Fruit fly (Drosophila melanogaster) whole organism, embryonic: ENCODE measurements around the gene Takl2.
A peak's percentile ranks its signal among the peaks of the same experiment; 100 is the strongest.

ENCODE experiments used
- ATbp ChIP-seq: fragments of 200-800 bp; sonication (Bioruptor generic); optimal IDR thresholded peaks from 2 replicates; lab custom pipeline; 2017; ENCODE audit warnings: missing biosample characterization, mild to moderate bottlenecking, missing genetic modification characterization, missing genetic modification reagents
- BtbVII ChIP-seq: fragments of 200-800 bp; sonication (Bioruptor generic); optimal IDR thresholded peaks from 3 replicates; lab custom pipeline; 2017; ENCODE audit warnings: missing biosample characterization, mild to moderate bottlenecking, missing genetic modification characterization
- CG11723 ChIP-seq: fragments of 200-800 bp; sonication (Bioruptor generic); optimal IDR thresholded peaks from 2 replicates; lab custom pipeline; 2017; ENCODE audit warnings: missing biosample characterization, mild to moderate bottlenecking, missing genetic modification characterization
- CG12104 ChIP-seq: fragments of 200-800 bp; sonication (Bioruptor generic); optimal IDR thresholded peaks from 3 replicates; lab custom pipeline; 2016; ENCODE audit warnings: missing biosample characterization, missing genetic modification characterization
- CG12769 ChIP-seq: fragments of 200-800 bp; sonication (Bioruptor generic); optimal IDR thresholded peaks from 2 replicates; lab custom pipeline; 2019; ENCODE audit warnings: missing biosample characterization, mild to moderate bottlenecking, missing genetic modification characterization, moderate library complexity
- CG1529 ChIP-seq: fragments of 200-800 bp; sonication (Bioruptor generic); optimal IDR thresholded peaks from 3 replicates; lab custom pipeline; 2018; ENCODE audit warnings: missing biosample characterization, missing genetic modification characterization
- CG2202 ChIP-seq: fragments of 200-800 bp; sonication (Bioruptor generic); optimal IDR thresholded peaks from 2 replicates; lab custom pipeline; 2018; ENCODE audit warnings: missing biosample characterization, mild to moderate bottlenecking, missing genetic modification characterization
- CG30020 ChIP-seq: fragments of 200-800 bp; optimal IDR thresholded peaks from 2 replicates; lab custom pipeline; 2019; ENCODE audit warnings: missing biosample characterization, mild to moderate bottlenecking, missing genetic modification characterization, moderate library complexity
- CG30403 ChIP-seq: fragments of 200-800 bp; sonication (Bioruptor generic); optimal IDR thresholded peaks from 3 replicates; lab custom pipeline; 2016; ENCODE audit warnings: missing biosample characterization, missing genetic modification characterization
- CG32767 ChIP-seq: fragments of 200-800 bp; sonication (Bioruptor generic); IDR thresholded peaks from 2 replicates; pipeline ENCODE4 v1.3.6; 2022; ENCODE audit warnings: missing biosample characterization, missing genetic modification characterization
- CG34224 ChIP-seq: fragments of 200-800 bp; sonication (Bioruptor generic); IDR thresholded peaks from 3 replicates; pipeline ENCODE4 v1.3.6; 2022; ENCODE audit warnings: missing biosample characterization, missing genetic modification characterization; ENCODE audit not compliant: partially characterized antibody
- CG3838 ChIP-seq: fragments of 200-800 bp; sonication (Bioruptor generic); optimal IDR thresholded peaks from 3 replicates; lab custom pipeline; 2016; ENCODE audit warnings: missing biosample characterization, missing genetic modification characterization
- CG4282 ChIP-seq: fragments of 200-800 bp; sonication (Bioruptor generic); optimal IDR thresholded peaks from 2 replicates; lab custom pipeline; 2016; ENCODE audit warnings: missing biosample characterization, missing genetic modification characterization
- CG4328 ChIP-seq: fragments of 200-800 bp; sonication (Bioruptor generic); optimal IDR thresholded peaks from 3 replicates; lab custom pipeline; 2017; ENCODE audit warnings: missing biosample characterization, missing genetic modification reagents, missing genetic modification characterization
- CG4730 ChIP-seq: fragments of 200-800 bp; sonication (Bioruptor generic); IDR thresholded peaks from 2 replicates; pipeline ENCODE4 v1.3.6; 2022; ENCODE audit warnings: missing biosample characterization, missing genetic modification characterization
- CG4820 ChIP-seq: fragments of 200-800 bp; sonication (Bioruptor generic); optimal IDR thresholded peaks from 3 replicates; lab custom pipeline; 2016; ENCODE audit warnings: missing biosample characterization, missing genetic modification characterization
- CG6654 ChIP-seq: fragments of 200-800 bp; sonication (Bioruptor generic); optimal IDR thresholded peaks from 2 replicates; lab custom pipeline; 2017; ENCODE audit warnings: missing biosample characterization, mild to moderate bottlenecking, missing genetic modification characterization
- CG7839 ChIP-seq: fragments of 200-800 bp; sonication (Bioruptor generic); optimal IDR thresholded peaks from 3 replicates; lab custom pipeline; 2018; ENCODE audit warnings: missing biosample characterization, mild to moderate bottlenecking, missing genetic modification characterization, moderate library complexity
- CG8944 ChIP-seq: fragments of 200-800 bp; sonication (Bioruptor generic); optimal IDR thresholded peaks from 3 replicates; lab custom pipeline; 2016; ENCODE audit warnings: missing biosample characterization, missing genetic modification characterization
- CG9727 ChIP-seq: fragments of 200-800 bp; sonication (Bioruptor generic); optimal IDR thresholded peaks from 3 replicates; lab custom pipeline; 2017; ENCODE audit warnings: missing biosample characterization, mild to moderate bottlenecking, missing genetic modification characterization
- CrebB ChIP-seq: fragments of 200-800 bp; sonication (Bioruptor generic); optimal IDR thresholded peaks from 3 replicates; lab custom pipeline; 2018; ENCODE audit warnings: missing biosample characterization, mild to moderate bottlenecking, missing genetic modification characterization
- Dad ChIP-seq: fragments of 200-800 bp; sonication (Bioruptor generic); optimal IDR thresholded peaks from 3 replicates; lab custom pipeline; 2016; ENCODE audit warnings: missing biosample characterization, missing genetic modification characterization
- Dref ChIP-seq: fragments of 200-800 bp; sonication (Bioruptor generic); IDR thresholded peaks from 2 replicates; pipeline ENCODE4 v1.3.6; 2022; ENCODE audit warnings: missing biosample characterization, missing genetic modification characterization
- Ets97D ChIP-seq: fragments of 200-800 bp; sonication (Bioruptor generic); optimal IDR thresholded peaks from 3 replicates; lab custom pipeline; 2016; ENCODE audit warnings: missing biosample characterization, missing genetic modification characterization
- HLH4C ChIP-seq: fragments of 200-800 bp; sonication (Bioruptor generic); IDR thresholded peaks from 3 replicates; pipeline ENCODE4 v1.3.6; 2022; ENCODE audit warnings: missing biosample characterization, missing genetic modification characterization; ENCODE audit not compliant: partially characterized antibody
- Hey ChIP-seq: fragments of 200-800 bp; sonication (Bioruptor generic); optimal IDR thresholded peaks from 3 replicates; lab custom pipeline; 2018; ENCODE audit warnings: missing biosample characterization, mild to moderate bottlenecking, missing genetic modification characterization
- Hsf ChIP-seq: fragments of 200-800 bp; sonication (Bioruptor generic); optimal IDR thresholded peaks from 3 replicates; lab custom pipeline; 2016; ENCODE audit warnings: missing biosample characterization, missing genetic modification characterization
- Meics ChIP-seq: fragments of 200-800 bp; sonication (Bioruptor generic); optimal IDR thresholded peaks from 2 replicates; lab custom pipeline; 2017; ENCODE audit warnings: missing biosample characterization, mild to moderate bottlenecking, missing genetic modification characterization
- Oli ChIP-seq: fragments of 200-800 bp; sonication (Bioruptor generic); optimal IDR thresholded peaks from 2 replicates; lab custom pipeline; 2018; ENCODE audit warnings: missing biosample characterization, mild to moderate bottlenecking, missing genetic modification characterization, moderate library complexity
- Opbp ChIP-seq: fragments of 200-800 bp; sonication (Bioruptor generic); IDR thresholded peaks from 3 replicates; pipeline ENCODE4 v1.3.6; 2022; ENCODE audit warnings: missing biosample characterization, missing genetic modification characterization; ENCODE audit not compliant: partially characterized antibody
- Ravus ChIP-seq: fragments of 200-800 bp; sonication (Bioruptor generic); IDR thresholded peaks from 2 replicates; pipeline ENCODE4 v1.3.6; 2022; ENCODE audit warnings: missing biosample characterization, missing genetic modification characterization
- Rx ChIP-seq: fragments of 200-800 bp; sonication (Bioruptor generic); IDR thresholded peaks from 2 replicates; pipeline ENCODE4 v1.3.6; 2022; ENCODE audit warnings: missing biosample characterization, missing genetic modification characterization
- aop ChIP-seq: fragments of 200-800 bp; sonication (Bioruptor generic); IDR thresholded peaks from 2 replicates; pipeline ENCODE4 v1.3.6; 2022; ENCODE audit warnings: missing biosample characterization, missing genetic modification characterization
- ato ChIP-seq: fragments of 200-800 bp; sonication (Bioruptor generic); IDR thresholded peaks from 2 replicates; pipeline ENCODE4 v1.3.6; 2022; ENCODE audit warnings: missing biosample characterization, missing genetic modification characterization; ENCODE audit not compliant: partially characterized antibody
- cad ChIP-seq: fragments of >200 bp; optimal IDR thresholded peaks from 2 replicates; lab custom pipeline; 2017; ENCODE audit warnings: missing biosample characterization, missing genetic modification characterization
- dimm ChIP-seq: fragments of 200-800 bp; sonication (Bioruptor generic); IDR thresholded peaks from 2 replicates; pipeline ENCODE4 v1.3.6; 2022; ENCODE audit warnings: missing biosample characterization, missing genetic modification characterization
- gce ChIP-seq: fragments of 200-800 bp; sonication (Bioruptor generic); IDR thresholded peaks from 3 replicates; pipeline ENCODE4 v1.3.6; 2022; ENCODE audit warnings: missing biosample characterization, missing genetic modification characterization
- gsb ChIP-seq: fragments of 200-800 bp; sonication (Bioruptor generic); IDR thresholded peaks from 2 replicates; pipeline ENCODE4 v1.3.6; 2022; ENCODE audit warnings: missing biosample characterization, missing genetic modification characterization
- gt ChIP-seq: fragments of 200-800 bp; sonication (Bioruptor generic); IDR thresholded peaks from 2 replicates; pipeline ENCODE4 v1.3.6; 2022; ENCODE audit warnings: missing biosample characterization, missing genetic modification characterization
- ham ChIP-seq: fragments of 200-800 bp; sonication (Bioruptor generic); IDR thresholded peaks from 2 replicates; pipeline ENCODE4 v1.3.6; 2022; ENCODE audit warnings: missing biosample characterization, missing genetic modification characterization
- insv ChIP-seq, 2 experiments: fragments of 200-800 bp; sonication (Bioruptor generic); optimal IDR thresholded peaks; 3 replicates each; lab custom pipeline; 2016 to 2018; ENCODE audit warnings: missing biosample characterization in 2 of 2, missing genetic modification characterization in 2 of 2
- jing ChIP-seq: fragments of 200-800 bp; sonication (Bioruptor generic); optimal IDR thresholded peaks from 2 replicates; lab custom pipeline; 2018; ENCODE audit warnings: missing biosample characterization, mild to moderate bottlenecking, missing genetic modification characterization
- kah ChIP-seq: fragments of 200-800 bp; sonication (Bioruptor generic); optimal IDR thresholded peaks from 2 replicates; lab custom pipeline; 2018; ENCODE audit warnings: missing biosample characterization, mild to moderate bottlenecking, missing genetic modification characterization
- ken ChIP-seq: fragments of 200-800 bp; sonication (Bioruptor generic); IDR thresholded peaks from 3 replicates; pipeline ENCODE4 v1.3.6; 2022; ENCODE audit warnings: missing biosample characterization, missing genetic modification characterization
- maf-S ChIP-seq: fragments of 200-800 bp; sonication (Bioruptor generic); optimal IDR thresholded peaks from 2 replicates; lab custom pipeline; 2016; ENCODE audit warnings: missing biosample characterization, missing genetic modification characterization
- org-1 ChIP-seq: fragments of 200-800 bp; sonication (Bioruptor generic); optimal IDR thresholded peaks from 2 replicates; lab custom pipeline; 2017; ENCODE audit warnings: missing biosample characterization, missing genetic modification characterization
- ranshi ChIP-seq: fragments of 200-800 bp; sonication (Bioruptor generic); IDR thresholded peaks from 2 replicates; pipeline ENCODE4 v1.3.6; 2022; ENCODE audit warnings: missing biosample characterization, missing genetic modification characterization
- sr ChIP-seq: fragments of 200-800 bp; sonication (Bioruptor generic); IDR thresholded peaks from 3 replicates; pipeline ENCODE4 v1.3.6; 2022; ENCODE audit warnings: missing biosample characterization, missing genetic modification characterization
- twi ChIP-seq: fragments of 200-800 bp; optimal IDR thresholded peaks from 2 replicates; lab custom pipeline; 2019; ENCODE audit warnings: missing biosample characterization, mild to moderate bottlenecking, missing genetic modification characterization, moderate library complexity
- zf30C ChIP-seq: fragments of 200-800 bp; sonication (Bioruptor generic); optimal IDR thresholded peaks from 3 replicates; lab custom pipeline; 2018; ENCODE audit warnings: missing biosample characterization, mild to moderate bottlenecking, missing genetic modification characterization

Takl2 gene

DNA sequence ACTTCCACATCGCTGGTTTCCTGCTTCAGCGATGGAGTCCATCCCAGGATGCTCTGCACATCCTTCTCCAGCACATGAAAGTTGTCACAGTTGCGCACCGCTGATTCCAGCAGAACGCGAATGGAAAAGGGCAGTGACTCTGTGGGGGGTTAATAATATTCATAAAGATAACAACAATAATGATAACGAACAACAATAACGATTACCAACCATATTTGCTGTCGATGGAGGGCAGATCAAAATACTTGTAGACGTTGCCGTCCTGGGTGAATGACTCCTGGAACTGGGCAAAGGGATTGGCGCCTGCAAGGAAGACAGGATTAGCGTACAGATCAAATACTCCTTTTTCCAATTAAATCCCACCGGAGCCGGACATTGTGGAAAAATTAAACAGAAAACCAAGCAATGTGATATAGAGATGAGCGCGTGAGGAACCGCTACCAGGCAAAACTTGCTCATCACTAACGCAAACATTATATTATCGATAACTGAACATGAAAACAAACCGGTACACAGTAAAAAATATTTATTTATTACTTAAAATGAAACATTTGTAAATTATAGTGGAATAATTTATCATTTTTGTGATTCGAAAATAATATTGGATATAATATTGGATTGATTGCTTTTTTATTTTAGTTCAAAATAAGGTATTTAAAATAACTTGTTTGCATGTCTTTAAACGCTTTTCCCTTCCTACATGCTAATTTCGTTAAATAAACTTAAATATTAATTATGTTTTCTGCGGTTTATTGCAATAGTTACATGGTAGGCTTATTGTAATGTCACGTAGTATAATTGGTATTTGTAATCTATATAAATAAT, 9.3 kb downstream of the Takl2 start, which contains the start of gene Irp-1A (continued):
- TF ChIP-seq CG30020 (peak; percentile 56), CG34224 (peak; percentile 86), Rx (GFP tag; lab: Robert Waterston, UW) (no peak), CG32767 (GFP tag; lab: Robert Waterston, UW) (peak; percentile 43), gce (GFP tag; lab: Robert Waterston, UW) (peak; percentile 65; the same call in 1 of the 3 replicates), Oli (tag; lab: Kevin White, UChicago) (peak; percentile 58), CG4282 (GFP tag; lab: Kevin White, UChicago) (no peak), CG6654 (GFP tag; lab: Kevin White, UChicago) (no peak), CrebB (tag; lab: Kevin White, UChicago) (peak; percentile 54), ATbp (GFP tag; lab: Kevin White, UChicago) (peak; percentile 21), CG1529 (GFP tag; lab: Kevin White, UChicago) (peak; percentile 9), CG11723 (GFP tag; lab: Kevin White, UChicago) (no peak), Ravus (GFP tag; lab: Robert Waterston, UW) (peak; percentile 2; the same call in 1 of the 2 replicates), CG12104 (peak; percentile 40), CG8944 (no peak), Dref (GFP tag; lab: Robert Waterston, UW) (peak; percentile 81), Ets97D (GFP tag; lab: Kevin White, UChicago) (peak; percentile 52), Opbp (GFP tag; lab: Robert Waterston, UW) (peak; percentile 85), zf30C (GFP tag; lab: Kevin White, UChicago) (peak; percentile 96), Hsf (GFP tag; lab: Kevin White, UChicago) (peak; percentile 49), CG3838 (no peak), insv (GFP tag; optimal IDR thresholded peaks at IDR 0.05; lab: Kevin White, UChicago) (peak in 1 of 2 experiments; percentile 6), Meics (GFP tag; lab: Kevin White, UChicago) (peak; percentile 70), ham (GFP tag; lab: Robert Waterston, UW) (no peak), ken (GFP tag; lab: Robert Waterston, UW) (peak; percentile 56; the same call in 1 of the 3 replicates), dimm (GFP tag; lab: Robert Waterston, UW) (no peak), CG7839 (tag; lab: Kevin White, UChicago) (peak; percentile 86), CG30403 (GFP tag; lab: Kevin White, UChicago) (peak; percentile 79), ranshi (GFP tag; lab: Robert Waterston, UW) (peak; percentile 75), cad (GFP tag; lab: Kevin White, UChicago) (no peak), BtbVII (peak; percentile 30), CG9727 (GFP tag; lab: Kevin White, UChicago) (peak; percentile 78), CG4820 (GFP tag; lab: Kevin White, UChicago) (peak; percentile 2), org-1 (GFP tag; lab: Kevin White, UChicago) (no peak), CG2202 (tag; lab: Kevin White, UChicago) (peak; percentile 39), ato (GFP tag; lab: Robert Waterston, UW) (peak; percentile 41), gt (GFP tag; lab: Robert Waterston, UW) (no peak), CG4328 (GFP tag; lab: Kevin White, UChicago) (peak; percentile 51), jing (GFP tag; lab: Kevin White, UChicago) (no peak), aop (GFP tag; lab: Robert Waterston, UW) (no peak), maf-S (no peak), HLH4C (GFP tag; lab: Robert Waterston, UW) (peak; percentile 77), CG12769 (tag; lab: Kevin White, UChicago) (no peak), Dad (GFP tag; lab: Kevin White, UChicago) (no peak), Hey (tag; lab: Kevin White, UChicago) (no peak), twi (peak; percentile 44), sr (GFP tag; lab: Robert Waterston, UW) (no peak), kah (GFP tag; lab: Kevin White, UChicago) (peak; percentile 13), CG4730 (peak; percentile 70), gsb (GFP tag; lab: Robert Waterston, UW) (peak; percentile 51; the same call in 1 of the 2 replicates)
